Worm (Caenorhabditis elegans) whole organism, L2 larva: Measurements from ENCODE around the gene F23A7.8.
"Not testable (repeated sequence)": the region's sequence is repeated elsewhere in the genome, so short reads cannot be mapped to it uniquely, and the experiment has no call there.

Experiments used
- C34F6.9 ChIP-seq: fragments of 150-350 bp; optimal IDR thresholded peaks from 2 replicates; lab custom pipeline; 2014; ENCODE audit warnings: missing biosample characterization, missing genetic modification characterization
- F13H6.1 ChIP-seq: sonication (generic microtip); optimal IDR thresholded peaks from 2 replicates; lab custom pipeline; 2016; ENCODE audit warnings: missing genetic modification characterization, missing compliant biosample characterization
- R02D3.7 ChIP-seq: fragments of 150-350 bp; optimal IDR thresholded peaks from 2 replicates; lab custom pipeline; 2014; ENCODE audit warnings: missing biosample characterization, missing genetic modification characterization
- Y55F3AM.14 ChIP-seq: fragments of 200-800 bp; sonication (Bioruptor generic); optimal IDR thresholded peaks from 2 replicates; lab custom pipeline; 2018; ENCODE audit warnings: mild to moderate bottlenecking, missing genetic modification characterization, missing compliant biosample characterization
- ama-1 ChIP-seq: fragments of 150-350 bp; optimal IDR thresholded peaks from 2 replicates; lab custom pipeline; 2018; ENCODE audit warnings: inconsistent platforms
- blmp-1 ChIP-seq: sonication (generic microtip); optimal IDR thresholded peaks from 2 replicates; lab custom pipeline; 2017; ENCODE audit warnings: missing genetic modification characterization, mild to moderate bottlenecking, missing compliant biosample characterization, antibody characterized with exemption, moderate library complexity; ENCODE audit not compliant: insufficient read depth
- ceh-16 ChIP-seq: fragments of 150-350 bp; optimal IDR thresholded peaks from 2 replicates; lab custom pipeline; 2014; ENCODE audit warnings: missing biosample characterization, missing genetic modification characterization
- crh-2 ChIP-seq: sonication (generic microtip); optimal IDR thresholded peaks from 2 replicates; lab custom pipeline; 2017; ENCODE audit warnings: missing biosample characterization, missing genetic modification characterization
- dmd-4 ChIP-seq: sonication (generic microtip); optimal IDR thresholded peaks from 2 replicates; lab custom pipeline; 2017; ENCODE audit warnings: missing biosample characterization, missing genetic modification characterization
- egl-27 ChIP-seq: sonication (generic microtip); optimal IDR thresholded peaks from 3 replicates; lab custom pipeline; 2017; ENCODE audit warnings: missing biosample characterization, missing genetic modification reagents, missing genetic modification characterization
- elt-3 ChIP-seq: sonication (generic microtip); optimal IDR thresholded peaks from 2 replicates; lab custom pipeline; 2017; ENCODE audit warnings: missing biosample characterization, missing genetic modification characterization
- fos-1 ChIP-seq: fragments of 150-350 bp; optimal IDR thresholded peaks from 2 replicates; lab custom pipeline; 2014; ENCODE audit warnings: missing biosample characterization, missing genetic modification characterization
- lin-11 ChIP-seq: fragments of 150-350 bp; sonication (generic microtip); optimal IDR thresholded peaks from 2 replicates; lab custom pipeline; 2014; ENCODE audit warnings: missing biosample characterization, missing genetic modification characterization, inconsistent platforms, mixed read lengths
- lin-13 ChIP-seq: fragments of 150-350 bp; optimal IDR thresholded peaks from 2 replicates; lab custom pipeline; 2014; ENCODE audit warnings: missing biosample characterization, missing genetic modification reagents, missing genetic modification characterization
- lin-39 ChIP-seq: fragments of 150-350 bp; optimal IDR thresholded peaks from 2 replicates; lab custom pipeline; 2014; ENCODE audit warnings: missing biosample characterization, missing genetic modification reagents, missing genetic modification characterization
- lsy-2 ChIP-seq, 2 experiments: fragments of 150-350 bp in 1 of 2; sonication (generic microtip) in 1 of 2; optimal IDR thresholded peaks; 2 replicates each; lab custom pipeline; 2014 to 2017; ENCODE audit warnings: missing biosample characterization in 2 of 2, missing genetic modification characterization in 2 of 2
- mbf-1 ChIP-seq: sonication (generic microtip); optimal IDR thresholded peaks from 2 replicates; lab custom pipeline; 2017; ENCODE audit warnings: missing biosample characterization, missing genetic modification characterization
- mdl-1 ChIP-seq, 2 experiments: fragments of 150-350 bp in 1 of 2; sonication (generic microtip) in 1 of 2; optimal IDR thresholded peaks; 2 replicates each; lab custom pipeline; 2017; ENCODE audit warnings: missing biosample characterization in 2 of 2, missing genetic modification characterization in 2 of 2
- nhr-11 ChIP-seq: fragments of 150-350 bp; optimal IDR thresholded peaks from 2 replicates; lab custom pipeline; 2014; ENCODE audit warnings: missing biosample characterization, missing genetic modification characterization
- nhr-12 ChIP-seq: fragments of 150-350 bp; optimal IDR thresholded peaks from 2 replicates; lab custom pipeline; 2014; ENCODE audit warnings: missing biosample characterization, missing genetic modification characterization
- nhr-129 ChIP-seq: fragments of 150-350 bp; optimal IDR thresholded peaks from 2 replicates; lab custom pipeline; 2014; ENCODE audit warnings: missing biosample characterization, missing genetic modification characterization
- nhr-23 ChIP-seq: fragments of 150-350 bp; optimal IDR thresholded peaks from 2 replicates; lab custom pipeline; 2014; ENCODE audit warnings: missing biosample characterization, missing genetic modification reagents, missing genetic modification characterization
- nhr-237 ChIP-seq: fragments of 150-350 bp; optimal IDR thresholded peaks from 2 replicates; lab custom pipeline; 2014; ENCODE audit warnings: missing biosample characterization, missing genetic modification characterization
- nhr-25 ChIP-seq: fragments of 150-350 bp; sonication (generic microtip); optimal IDR thresholded peaks from 3 replicates; lab custom pipeline; 2014; ENCODE audit warnings: missing biosample characterization, missing genetic modification characterization
- nhr-6 ChIP-seq: fragments of 150-350 bp; optimal IDR thresholded peaks from 2 replicates; lab custom pipeline; 2014; ENCODE audit warnings: missing biosample characterization, missing genetic modification characterization
- peb-1 ChIP-seq: fragments of 150-350 bp; optimal IDR thresholded peaks from 2 replicates; lab custom pipeline; 2014; ENCODE audit warnings: missing biosample characterization, missing genetic modification characterization
- sma-3 ChIP-seq: sonication (generic microtip); optimal IDR thresholded peaks from 2 replicates; lab custom pipeline; 2016; ENCODE audit warnings: missing genetic modification reagents, missing genetic modification characterization, missing compliant biosample characterization
- snpc-4 ChIP-seq: fragments of 150-350 bp; optimal IDR thresholded peaks from 2 replicates; lab custom pipeline; 2014; ENCODE audit warnings: missing biosample characterization, missing genetic modification characterization
- unc-55 ChIP-seq: fragments of 150-350 bp; sonication (generic microtip); optimal IDR thresholded peaks from 3 replicates; lab custom pipeline; 2014; ENCODE audit warnings: missing biosample characterization, missing genetic modification reagents, missing genetic modification characterization
- zag-1 ChIP-seq: fragments of 150-350 bp; optimal IDR thresholded peaks from 2 replicates; lab custom pipeline; 2014; ENCODE audit warnings: missing biosample characterization, missing genetic modification characterization
- ztf-1 ChIP-seq: fragments of 200-800 bp; sonication (Bioruptor generic); conservative IDR thresholded peaks from 2 replicates; pipeline ENCODE4 v1.3.6; 2022; ENCODE audit warnings: missing genetic modification characterization, missing compliant biosample characterization
- ztf-11 ChIP-seq: sonication (generic microtip); optimal IDR thresholded peaks from 2 replicates; lab custom pipeline; 2017; ENCODE audit warnings: missing biosample characterization, missing genetic modification characterization
- ztf-4 ChIP-seq: fragments of 150-350 bp; optimal IDR thresholded peaks from 2 replicates; lab custom pipeline; 2014; ENCODE audit warnings: missing biosample characterization, missing genetic modification characterization

F23A7.8 gene

ce11 chrX:16209660-16210059, 3.5 kb upstream of the F23A7.8 start (continued):
- peak; percentile 61 for TF ChIP-seq egl-27 (tag; lab: Kevin White, UChicago)

- TF ChIP-seq snpc-4 (tag; lab: Kevin White, UChicago) (no peak), F13H6.1 (tag; lab: Kevin White, UChicago) (no peak), fos-1 (tag; lab: Kevin White, UChicago) (no peak), zag-1 (tag; lab: Kevin White, UChicago) (no peak), blmp-1 (tag; lab: Kevin White, UChicago) (no peak), lsy-2 (tag; optimal IDR thresholded peaks at IDR 0.05; lab: Kevin White, UChicago) (no peak), crh-2 (no peak), lin-13 (no peak), mdl-1 (tag; optimal IDR thresholded peaks at IDR 0.05; lab: Kevin White, UChicago) (no peak), lin-39 (tag; lab: Kevin White, UChicago) (no peak), nhr-129 (tag; lab: Kevin White, UChicago) (no peak), ama-1 (lab: Kevin White, UChicago) (no peak), mbf-1 (no peak), dmd-4 (tag; lab: Kevin White, UChicago) (no peak), C34F6.9 (tag; lab: Kevin White, UChicago) (no peak), unc-55 (GFP tag; lab: Kevin White, UChicago) (no peak)
Observed at ce11 chrX:16210518-16210917, 2.7 kb upstream of the F23A7.8 start, which contains the start of gene R11.4. R11.4 (minus strand) TSS chrX:16210618.

- TF ChIP-seq blmp-1, nhr-129, peb-1 (tag; lab: Kevin White, UChicago): not testable (repeated sequence)
- TF ChIP-seq, all 48 proteins: peak for 0; not testable (repeated sequence) for 48
Observed at ce11 chrX:16212306-16212705, 867 bp upstream of the F23A7.8 start, which contains the start of gene F23A7.4. F23A7.4 (plus strand) TSS chrX:16212606.

ce11 chrX:16217108-16217507, 3.9 kb downstream of the F23A7.8 start, which contains the start of gene F23A7.1:
F23A7.1 (plus strand) TSS chrX:16217408.
- TF ChIP-seq lin-39 (tag; lab: Kevin White, UChicago) (no peak), blmp-1 (tag; lab: Kevin White, UChicago) (no peak), nhr-6 (tag; lab: Kevin White, UChicago) (no peak), elt-3 (tag; lab: Kevin White, UChicago) (no peak), nhr-129 (tag; lab: Kevin White, UChicago) (no peak), ztf-4 (tag; lab: Kevin White, UChicago) (no peak), F13H6.1 (tag; lab: Kevin White, UChicago) (no peak), C34F6.9 (tag; lab: Kevin White, UChicago) (no peak), ztf-1 (GFP tag; lab: Robert Waterston, UW) (no peak), nhr-25 (tag; lab: Kevin White, UChicago) (no peak), lin-11 (tag; lab: Kevin White, UChicago) (no peak), mbf-1 (no peak), sma-3 (GFP tag; lab: Kevin White, UChicago) (no peak), nhr-237 (no peak), nhr-11 (tag; lab: Kevin White, UChicago) (no peak)

ce11 chrX:16217749-16218148, 4.6 kb downstream of the F23A7.8 start:
- TF ChIP-seq unc-55 (GFP tag; lab: Kevin White, UChicago), result no peak
- no peak for TF ChIP-seq Y55F3AM.14
- no peak for TF ChIP-seq R02D3.7 (tag; lab: Kevin White, UChicago)
- no peak for TF ChIP-seq ztf-11 (tag; lab: Kevin White, UChicago)
- TF ChIP-seq fos-1 (tag; lab: Kevin White, UChicago), result no peak
- TF ChIP-seq ceh-16 (tag; lab: Kevin White, UChicago), result no peak
- TF ChIP-seq nhr-12 (tag; lab: Kevin White, UChicago), result no peak
- TF ChIP-seq nhr-6 (tag; lab: Kevin White, UChicago), result no peak
- no peak for TF ChIP-seq sma-3 (GFP tag; lab: Kevin White, UChicago)
- no peak for TF ChIP-seq nhr-23 (tag; lab: Kevin White, UChicago)
- no peak for TF ChIP-seq lin-39 (tag; lab: Kevin White, UChicago)
- no peak for TF ChIP-seq nhr-25 (tag; lab: Kevin White, UChicago)
